Fruit fly (Drosophila melanogaster): Measurements from ENCODE around the gene CG10352.

CG10352 gene

DNA sequence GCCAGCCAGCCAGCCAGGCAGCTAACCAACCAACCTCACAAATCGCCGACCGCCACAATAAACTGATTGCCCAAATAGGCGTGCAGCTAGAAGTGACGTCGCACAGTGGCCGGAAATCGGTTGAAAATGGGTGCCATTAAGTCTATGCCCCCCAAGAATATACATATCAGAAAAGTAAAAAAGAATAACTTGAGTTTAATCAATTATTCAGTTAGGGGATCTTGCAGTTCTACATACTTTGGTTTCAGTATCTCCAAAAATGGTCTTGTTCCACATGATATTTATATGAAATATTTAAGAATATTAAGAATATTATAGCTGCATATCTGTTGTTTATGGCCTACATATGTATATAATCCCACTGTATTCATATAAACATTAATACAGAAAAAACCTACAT, 8.4 kb upstream of the CG10352 start (continued):
- TF ChIP-seq CG6689 (GFP tag; IDR thresholded peaks at IDR 0.05) (peak; percentile 33; the same call in 1 of the 2 replicates), fd102C (GFP tag; optimal IDR thresholded peaks at IDR 0.05) (no peak), MTF-1 (GFP tag; optimal IDR thresholded peaks at IDR 0.05; ENCODE audit: borderline replicate concordance) (peak; percentile 8), CG30431 (GFP tag; optimal IDR thresholded peaks at IDR 0.05) (no peak), phol (tag; optimal IDR thresholded peaks at IDR 0.05) (peak; percentile 48), Adf1 (GFP tag; IDR thresholded peaks at IDR 0.05) (no peak; the same call in 1 of the 2 replicates)

DNA sequence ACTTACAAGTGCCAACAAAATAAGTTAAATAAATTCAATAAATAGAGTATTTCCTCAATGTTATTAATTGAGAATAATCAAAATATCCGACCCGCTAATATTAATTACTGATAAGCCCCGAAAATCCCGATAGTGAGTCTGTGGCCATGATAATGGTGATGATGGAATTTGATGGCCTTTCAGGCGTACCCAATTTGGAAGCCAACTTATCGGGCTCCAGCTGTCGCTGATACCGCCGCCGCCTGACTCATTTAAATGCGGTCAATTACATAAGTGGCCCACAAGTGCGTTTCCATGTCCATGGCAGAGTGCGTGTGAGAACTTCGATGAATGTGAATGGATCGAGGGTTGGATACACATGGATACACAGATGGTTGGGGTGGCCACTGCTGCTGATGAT, 7.2 kb upstream of the CG10352 start:
- TF ChIP-seq Med (GFP tag) (peak; percentile 28), lilli (GFP tag; optimal IDR thresholded peaks at IDR 0.05) (peak; percentile 10), grn (GFP tag; optimal IDR thresholded peaks at IDR 0.05) (peak; percentile 31), CG34376 (GFP tag; optimal IDR thresholded peaks at IDR 0.05) (peak; percentile 58), Nf-YB (GFP tag; optimal IDR thresholded peaks at IDR 0.05) (no peak), mirr (GFP tag; optimal IDR thresholded peaks at IDR 0.05) (peak; percentile 30), Pdp1 (GFP tag; optimal IDR thresholded peaks at IDR 0.05) (peak in 1 of 2 experiments; percentile 89), tgo (GFP tag; IDR thresholded peaks at IDR 0.05) (no peak), exex (tag; optimal IDR thresholded peaks at IDR 0.05) (peak; percentile 85), CG32532 (GFP tag; IDR thresholded peaks at IDR 0.05) (no peak), sug (tag; optimal IDR thresholded peaks at IDR 0.05) (peak; percentile 51), sd (tag; optimal IDR thresholded peaks at IDR 0.05) (peak; percentile 57)

DNA sequence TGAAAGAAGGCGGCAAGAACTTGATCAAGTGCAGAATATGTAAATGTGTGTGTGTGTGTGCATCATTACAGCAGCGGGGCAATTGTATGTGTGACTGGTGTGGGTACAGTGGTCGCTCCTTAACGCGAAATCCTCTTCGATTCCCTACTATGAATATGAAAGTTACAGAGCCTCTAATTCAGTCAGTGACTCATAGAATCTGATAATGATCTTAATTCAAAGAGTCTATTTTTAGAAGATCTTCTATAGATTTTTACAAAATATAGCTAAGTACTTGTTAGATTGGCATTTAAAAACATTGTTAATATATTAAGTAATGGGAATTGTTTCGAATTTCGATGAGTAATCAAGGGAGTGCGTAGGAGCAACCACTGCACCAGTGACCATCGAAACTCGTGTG, 5.5 kb upstream of the CG10352 start:
- TF ChIP-seq CG8281 (tag; optimal IDR thresholded peaks at IDR 0.05) (no peak), CG6813 (GFP tag; optimal IDR thresholded peaks at IDR 0.05) (no peak), wdn (GFP tag; IDR thresholded peaks at IDR 0.05) (no peak), row (GFP tag; IDR thresholded peaks at IDR 0.05) (peak; percentile 8; the same call in 1 of the 3 replicates), Xrp1 (GFP tag; IDR thresholded peaks at IDR 0.05) (no peak), grau (tag; optimal IDR thresholded peaks at IDR 0.05) (peak; percentile 68), HLH54F (GFP tag; optimal IDR thresholded peaks at IDR 0.05) (no peak), cg (GFP tag; optimal IDR thresholded peaks at IDR 0.05) (peak; percentile 22)

DNA sequence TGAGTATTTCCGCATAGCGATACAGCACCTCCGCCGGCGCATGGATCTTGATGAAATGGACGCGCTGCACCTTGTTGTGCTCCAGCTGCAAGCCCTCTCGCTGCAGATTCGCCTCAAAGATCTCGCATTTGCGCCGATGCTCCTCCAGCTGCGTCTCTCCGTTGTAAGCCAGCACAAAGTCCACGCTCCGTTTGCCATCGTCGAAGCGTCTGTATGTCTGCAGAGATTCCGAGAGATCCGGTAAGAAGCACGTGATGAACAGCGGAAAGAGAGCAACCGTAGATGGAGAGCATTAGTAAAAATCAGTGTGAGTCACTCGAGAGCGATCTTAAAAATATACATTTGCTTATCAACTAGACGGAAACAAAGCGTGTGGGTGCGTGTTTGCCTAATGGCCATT, 4.7 kb upstream of the CG10352 start:
- TF ChIP-seq cwo (GFP tag; optimal IDR thresholded peaks at IDR 0.05) (peak; percentile 76), sr (GFP tag; IDR thresholded peaks at IDR 0.05) (peak; percentile 88; the same call in 1 of the 3 replicates), az2 (GFP tag; optimal IDR thresholded peaks at IDR 0.05) (no peak), ewg (GFP tag; optimal IDR thresholded peaks at IDR 0.05) (no peak), nau (GFP tag; optimal IDR thresholded peaks at IDR 0.05) (no peak), nom (GFP tag; optimal IDR thresholded peaks at IDR 0.05) (peak; percentile 69), Trl (optimal IDR thresholded peaks at IDR 0.05) (peak in 1 of 2 experiments; percentile 18), Trl (GFP tag; optimal IDR thresholded peaks at IDR 0.05) (no peak)

All from whole organism, embryonic.